Fruit fly (Drosophila melanogaster) whole organism, embryonic: ENCODE results near the gene APP-BP1.
A peak's percentile ranks its signal among the peaks of the same experiment; 100 is the strongest.

Source experiments
- Blimp-1 ChIP-seq: fragments of 200-800 bp; sonication (Bioruptor generic); optimal IDR thresholded peaks from 3 replicates; lab custom pipeline; 2018; ENCODE audit warnings: missing biosample characterization, missing genetic modification characterization, mild to moderate bottlenecking, moderate library complexity, missing genetic modification reagents
- CG11398 ChIP-seq: fragments of 200-800 bp; sonication (Bioruptor generic); optimal IDR thresholded peaks from 2 replicates; lab custom pipeline; 2016; ENCODE audit warnings: missing biosample characterization, missing genetic modification characterization
- CG11456 ChIP-seq: fragments of 200-800 bp; sonication (Bioruptor generic); IDR thresholded peaks from 3 replicates; pipeline ENCODE4 v1.3.6; 2022; ENCODE audit warnings: missing biosample characterization, missing genetic modification characterization
- CG15011 ChIP-seq: fragments of 200-800 bp; sonication (Bioruptor generic); optimal IDR thresholded peaks from 3 replicates; lab custom pipeline; 2018; ENCODE audit warnings: missing biosample characterization, mild to moderate bottlenecking, missing genetic modification characterization
- CG15269 ChIP-seq: fragments of 200-800 bp; sonication (Bioruptor generic); optimal IDR thresholded peaks from 2 replicates; lab custom pipeline; 2018; ENCODE audit warnings: missing biosample characterization, mild to moderate bottlenecking, missing genetic modification characterization, moderate library complexity
- CG15479 ChIP-seq: fragments of 200-800 bp; sonication (Bioruptor generic); optimal IDR thresholded peaks from 3 replicates; lab custom pipeline; 2019; ENCODE audit warnings: missing biosample characterization, mild to moderate bottlenecking, missing genetic modification characterization, moderate library complexity
- CG15514 ChIP-seq: fragments of 200-800 bp; sonication (Bioruptor generic); optimal IDR thresholded peaks from 3 replicates; lab custom pipeline; 2017; ENCODE audit warnings: missing biosample characterization, missing genetic modification characterization, mild to moderate bottlenecking, moderate library complexity, missing genetic modification reagents
- CG16779 ChIP-seq: fragments of 200-800 bp; sonication (Bioruptor generic); IDR thresholded peaks from 2 replicates; pipeline ENCODE4 v1.3.6; 2022; ENCODE audit warnings: missing biosample characterization, missing genetic modification characterization
- CG17385 ChIP-seq: fragments of 200-800 bp; sonication (Bioruptor generic); optimal IDR thresholded peaks from 3 replicates; lab custom pipeline; 2018; ENCODE audit warnings: missing biosample characterization, mild to moderate bottlenecking, missing genetic modification characterization
- CG30431 ChIP-seq: fragments of 200-800 bp; sonication (Bioruptor generic); optimal IDR thresholded peaks from 2 replicates; lab custom pipeline; 2017; ENCODE audit warnings: missing biosample characterization, missing genetic modification characterization
- CG31388 ChIP-seq: fragments of 200-800 bp; sonication (Bioruptor generic); optimal IDR thresholded peaks from 2 replicates; lab custom pipeline; 2016; ENCODE audit warnings: missing biosample characterization, missing genetic modification characterization
- CG32767 ChIP-seq: fragments of 200-800 bp; sonication (Bioruptor generic); IDR thresholded peaks from 2 replicates; pipeline ENCODE4 v1.3.6; 2022; ENCODE audit warnings: missing biosample characterization, missing genetic modification characterization
- CG3281 ChIP-seq: fragments of 200-800 bp; sonication (Bioruptor generic); optimal IDR thresholded peaks from 3 replicates; lab custom pipeline; 2017; ENCODE audit warnings: missing biosample characterization, mild to moderate bottlenecking, missing genetic modification characterization
- CG34422 ChIP-seq: fragments of 200-800 bp; sonication (Bioruptor generic); IDR thresholded peaks from 3 replicates; pipeline ENCODE4 v1.3.6; 2022; ENCODE audit warnings: missing biosample characterization, missing genetic modification characterization
- CG3726 ChIP-seq: fragments of 200-800 bp; sonication (Bioruptor generic); IDR thresholded peaks from 3 replicates; pipeline ENCODE4, ENCODE4 v1.3.6; 2022; ENCODE audit warnings: missing biosample characterization, missing genetic modification characterization
- CG4360 ChIP-seq: fragments of 200-800 bp; sonication (Bioruptor generic); IDR thresholded peaks from 2 replicates; pipeline ENCODE4 v1.3.6; 2022; ENCODE audit warnings: missing biosample characterization, missing genetic modification characterization
- CG6175 ChIP-seq: fragments of 200-800 bp; sonication (Bioruptor generic); IDR thresholded peaks from 3 replicates; pipeline ENCODE4 v1.3.6; 2022; ENCODE audit warnings: missing biosample characterization, missing genetic modification characterization
- CG7357 ChIP-seq: fragments of 200-800 bp; sonication (Bioruptor generic); IDR thresholded peaks from 3 replicates; pipeline ENCODE4 v1.3.6; 2022; ENCODE audit warnings: missing biosample characterization, missing genetic modification characterization
- CG8944 ChIP-seq: fragments of 200-800 bp; sonication (Bioruptor generic); optimal IDR thresholded peaks from 3 replicates; lab custom pipeline; 2016; ENCODE audit warnings: missing biosample characterization, missing genetic modification characterization
- CG9817 ChIP-seq: fragments of 200-800 bp; sonication (Bioruptor generic); optimal IDR thresholded peaks from 2 replicates; lab custom pipeline; 2018; ENCODE audit warnings: missing biosample characterization, mild to moderate bottlenecking, missing genetic modification characterization, moderate library complexity
- CHES-1-like ChIP-seq: fragments of 200-800 bp; sonication (Bioruptor generic); optimal IDR thresholded peaks from 2 replicates; lab custom pipeline; 2016; ENCODE audit warnings: missing biosample characterization, missing genetic modification characterization
- Camta ChIP-seq: fragments of 200-800 bp; sonication (Bioruptor generic); optimal IDR thresholded peaks from 2 replicates; lab custom pipeline; 2016; ENCODE audit warnings: missing biosample characterization, missing genetic modification characterization
- Doc3 ChIP-seq: fragments of 200-800 bp; sonication (Bioruptor generic); IDR thresholded peaks from 3 replicates; pipeline ENCODE4 v1.3.6; 2022; ENCODE audit warnings: missing biosample characterization, missing genetic modification characterization; ENCODE audit not compliant: partially characterized antibody
- H2.0 ChIP-seq: fragments of 200-800 bp; sonication (Bioruptor generic); IDR thresholded peaks from 2 replicates; pipeline ENCODE4 v1.3.6; 2022; ENCODE audit warnings: missing biosample characterization, missing genetic modification characterization
- Hmx ChIP-seq: fragments of 200-800 bp; sonication (Bioruptor generic); optimal IDR thresholded peaks from 2 replicates; lab custom pipeline; 2016; ENCODE audit warnings: missing biosample characterization, missing genetic modification characterization
- Pdp1 ChIP-seq, 2 experiments: fragments of 200-800 bp; sonication (Bioruptor generic); optimal IDR thresholded peaks; 3 replicates each; lab custom pipeline; 2016; ENCODE audit warnings: missing biosample characterization in 2 of 2, missing genetic modification characterization in 2 of 2, mild to moderate bottlenecking in 1 of 2, moderate library complexity in 1 of 2
- Sry-β ChIP-seq: fragments of 200-800 bp; sonication (Bioruptor generic); optimal IDR thresholded peaks from 2 replicates; lab custom pipeline; 2018; ENCODE audit warnings: missing biosample characterization, mild to moderate bottlenecking, missing genetic modification characterization, moderate library complexity
- Stat92E ChIP-seq, 3 experiments: fragments of >200 bp in 2 of 3; fragments of 200-800 bp in 1 of 3; sonication (Bioruptor generic) in 1 of 3; optimal IDR thresholded peaks; 2 replicates each; lab custom pipeline; 2017 to 2019; ENCODE audit warnings: missing biosample characterization in 3 of 3, missing genetic modification characterization in 3 of 3, mild to moderate bottlenecking in 1 of 3, moderate library complexity in 1 of 3
- dimm ChIP-seq: fragments of 200-800 bp; sonication (Bioruptor generic); IDR thresholded peaks from 2 replicates; pipeline ENCODE4 v1.3.6; 2022; ENCODE audit warnings: missing biosample characterization, missing genetic modification characterization
- hkb ChIP-seq, 2 experiments: fragments of 200-800 bp in 1 of 2; fragments of >200 bp in 1 of 2; sonication (Bioruptor generic) in 1 of 2; IDR thresholded peaks in 1 of 2; optimal IDR thresholded peaks in 1 of 2; 2 replicates each; pipeline versions ENCODE4 v1.3.6 to Lab custom; 2017 to 2022; ENCODE audit warnings: missing biosample characterization in 1 of 2, missing genetic modification characterization in 1 of 2
- kni ChIP-seq: fragments of 200-800 bp; sonication (Bioruptor generic); optimal IDR thresholded peaks from 3 replicates; lab custom pipeline; 2017; ENCODE audit warnings: mild to moderate bottlenecking, missing biosample characterization, missing genetic modification reagents, missing genetic modification characterization
- odd ChIP-seq: fragments of 200-800 bp; sonication (Bioruptor generic); optimal IDR thresholded peaks from 2 replicates; lab custom pipeline; 2017; ENCODE audit warnings: missing biosample characterization, mild to moderate bottlenecking, missing genetic modification characterization
- sqz ChIP-seq: fragments of 200-800 bp; sonication (Bioruptor generic); optimal IDR thresholded peaks from 3 replicates; lab custom pipeline; 2018; ENCODE audit warnings: missing biosample characterization, mild to moderate bottlenecking, missing genetic modification characterization
- sug ChIP-seq: fragments of 200-800 bp; optimal IDR thresholded peaks from 2 replicates; lab custom pipeline; 2019; ENCODE audit warnings: missing biosample characterization, mild to moderate bottlenecking, missing genetic modification characterization, moderate library complexity
- tap ChIP-seq: fragments of 200-800 bp; optimal IDR thresholded peaks from 3 replicates; lab custom pipeline; 2019; ENCODE audit warnings: missing biosample characterization, mild to moderate bottlenecking, missing genetic modification characterization, moderate library complexity
- vnd ChIP-seq: fragments of 200-800 bp; sonication (Bioruptor generic); IDR thresholded peaks from 3 replicates; pipeline ENCODE4 v1.3.6; 2022; ENCODE audit warnings: missing biosample characterization, missing genetic modification characterization; ENCODE audit not compliant: partially characterized antibody
- wor ChIP-seq: fragments of 200-800 bp; sonication (Bioruptor generic); IDR thresholded peaks from 2 replicates; pipeline ENCODE4 v1.3.6; 2022; ENCODE audit warnings: missing biosample characterization, missing genetic modification characterization

The APP-BP1 gene

DNA sequence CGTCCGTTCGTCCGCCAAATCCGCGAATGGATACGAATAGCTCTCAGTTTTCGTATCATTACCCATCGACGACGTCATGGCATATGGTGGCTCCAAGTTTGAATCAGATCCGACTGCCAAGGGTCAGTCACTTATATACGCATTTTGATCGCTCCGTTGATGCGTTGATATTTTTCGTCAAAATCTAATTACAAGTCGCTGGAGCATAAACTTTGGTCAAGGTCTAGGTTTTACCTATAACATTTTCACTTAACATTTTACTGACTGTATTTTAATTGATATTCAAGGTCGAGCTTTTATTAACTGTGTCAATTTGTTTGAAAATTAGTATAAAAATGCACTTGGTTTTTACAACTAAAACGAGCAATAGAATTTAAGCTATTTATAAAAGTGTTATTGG, 3.4 kb downstream of the APP-BP1 start, which contains the start of gene Elo68beta:
Gene Elo68beta (minus strand): TSS at position 101 of the 400 bp plus-strand sequence.
- TF ChIP-seq H2.0 (GFP tag; lab: Robert Waterston, UW) (no peak), CG11456 (no peak), CG15479 (GFP tag; lab: Kevin White, UChicago) (no peak), CG16779 (no peak), sqz (GFP tag; lab: Kevin White, UChicago) (no peak), CHES-1-like (no peak), CG3281 (GFP tag; lab: Kevin White, UChicago) (no peak), CG31388 (GFP tag; lab: Kevin White, UChicago) (no peak), kni (no peak), CG17385 (no peak), dimm (GFP tag; lab: Robert Waterston, UW) (no peak), CG8944 (no peak), CG15514 (no peak), odd (no peak), CG34422 (GFP tag; lab: Robert Waterston, UW) (no peak), Hmx (GFP tag; lab: Kevin White, UChicago) (no peak), Blimp-1 (GFP tag; lab: Kevin White, UChicago) (no peak), sug (tag; lab: Kevin White, UChicago) (no peak), CG4360 (GFP tag; lab: Robert Waterston, UW) (no peak)

DNA sequence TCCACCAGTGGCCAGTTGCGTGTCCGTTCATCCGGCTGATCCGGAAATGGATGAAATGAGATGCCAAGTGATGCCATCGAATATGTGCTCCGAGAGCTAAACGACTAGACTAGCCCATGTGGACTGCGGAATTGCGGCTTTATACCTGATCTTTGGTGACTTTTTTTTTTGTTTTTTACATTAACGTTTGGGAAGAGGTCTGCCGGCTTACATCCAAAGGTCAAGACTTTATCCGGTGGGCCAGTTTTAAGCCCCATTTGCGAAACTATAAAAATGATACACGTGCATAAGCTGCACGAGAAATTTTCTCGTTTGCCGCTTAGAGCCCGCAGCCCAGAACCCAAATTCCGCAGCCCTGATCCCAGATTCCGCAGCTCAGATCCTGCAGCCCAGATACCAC, 4.7 kb downstream of the APP-BP1 start, which contains the start of gene Elo68alpha:
Gene Elo68alpha (minus strand): TSS at position 101 of the 400 bp plus-strand sequence.
- no peak for TF ChIP-seq Camta (GFP tag; lab: Kevin White, UChicago)
- no peak for TF ChIP-seq Doc3 (GFP tag; lab: Robert Waterston, UW)
- no peak for TF ChIP-seq tap (tag; lab: Kevin White, UChicago)
- TF ChIP-seq Sry-β (GFP tag; lab: Kevin White, UChicago), result no peak
- TF ChIP-seq CG30431 (GFP tag; lab: Kevin White, UChicago), result no peak
- no peak for TF ChIP-seq CG3281 (GFP tag; lab: Kevin White, UChicago)
- no peak for TF ChIP-seq vnd (GFP tag; lab: Robert Waterston, UW)
- no peak for TF ChIP-seq CG15011 (GFP tag; lab: Kevin White, UChicago)
- no peak for TF ChIP-seq odd
- TF ChIP-seq CG32767, result no peak
- no peak for TF ChIP-seq CG11398 (GFP tag; lab: Kevin White, UChicago)
- TF ChIP-seq CG3726, result no peak
- no peak for TF ChIP-seq hkb (optimal IDR thresholded peaks at IDR 0.05; lab: Kevin White, UChicago)
- TF ChIP-seq hkb (GFP tag; IDR thresholded peaks at IDR 0.05; lab: Robert Waterston, UW), result no peak
- no peak for TF ChIP-seq CG9817 (tag; lab: Kevin White, UChicago)
- TF ChIP-seq Stat92E (GFP tag; optimal IDR thresholded peaks at IDR 0.05; lab: Kevin White, UChicago), result no peak
- TF ChIP-seq wor (GFP tag; lab: Robert Waterston, UW), result no peak
- no peak for TF ChIP-seq CG6175 (GFP tag; lab: Robert Waterston, UW)

DNA sequence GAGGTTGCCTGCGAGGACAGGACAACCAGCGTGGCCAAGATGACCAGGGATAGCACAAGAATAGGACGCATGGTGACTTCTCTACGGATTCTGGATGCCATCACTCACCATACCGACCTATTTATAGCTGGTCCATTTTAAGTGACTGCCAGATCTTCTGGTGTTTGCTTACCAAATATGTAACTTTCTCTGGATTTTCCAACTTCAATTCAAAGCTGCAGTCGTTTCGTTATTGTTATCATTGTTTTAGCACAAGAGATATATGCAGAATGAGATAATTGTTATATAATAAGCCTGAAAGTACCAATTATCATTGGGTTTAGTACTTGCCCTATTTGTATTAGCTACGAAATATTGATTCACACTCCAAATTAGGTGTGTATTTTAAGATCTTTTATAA, 5.6 kb downstream of the APP-BP1 start, which contains the start of gene CG32071:
Gene CG32071 (minus strand): TSS at position 101 of the 400 bp plus-strand sequence.
- TF ChIP-seq CG15269 (tag; lab: Kevin White, UChicago) (no peak), CG7357 (GFP tag; lab: Robert Waterston, UW) (no peak), Pdp1 (GFP tag; optimal IDR thresholded peaks at IDR 0.05; lab: Kevin White, UChicago) (peak in 1 of 2 experiments; percentile 71)
- TF ChIP-seq, all 482 proteins: peak for 1
